Worm (Caenorhabditis elegans) whole organism, mixed stage, embryonic: Measurements from ENCODE around the gene B0507.3.

Experiments used
- ces-1 ChIP-seq: fragments of 150-350 bp; optimal IDR thresholded peaks from 2 replicates; lab custom pipeline; 2014; ENCODE audit warnings: missing biosample characterization, missing genetic modification reagents, missing genetic modification characterization
- ham-2 ChIP-seq: fragments of 200-800 bp; sonication (Bioruptor generic); optimal IDR thresholded peaks from 2 replicates; lab custom pipeline; 2018; ENCODE audit warnings: mild to moderate bottlenecking, missing genetic modification characterization, missing compliant biosample characterization
- mls-2 ChIP-seq: sonication (generic microtip); optimal IDR thresholded peaks from 2 replicates; lab custom pipeline; 2016; ENCODE audit warnings: mild to moderate bottlenecking, missing genetic modification characterization, moderate library complexity, missing compliant biosample characterization
- nhr-237 ChIP-seq: fragments of 150-350 bp; optimal IDR thresholded peaks from 2 replicates; lab custom pipeline; 2014; ENCODE audit warnings: missing biosample characterization, missing genetic modification characterization
- nhr-28 ChIP-seq: fragments of 150-350 bp; optimal IDR thresholded peaks from 2 replicates; lab custom pipeline; 2014; ENCODE audit warnings: missing biosample characterization, missing genetic modification characterization
- nhr-76 ChIP-seq: sonication (generic microtip); optimal IDR thresholded peaks from 2 replicates; lab custom pipeline; 2017; ENCODE audit warnings: missing biosample characterization, missing genetic modification characterization
- sptf-1 ChIP-seq: sonication (generic microtip); optimal IDR thresholded peaks from 2 replicates; lab custom pipeline; 2017; ENCODE audit warnings: mild to moderate bottlenecking, missing genetic modification characterization, moderate library complexity, missing compliant biosample characterization
- unc-39 ChIP-seq: fragments of 150-350 bp; optimal IDR thresholded peaks from 2 replicates; lab custom pipeline; 2014; ENCODE audit warnings: missing biosample characterization, missing genetic modification characterization
- unc-62 ChIP-seq: fragments of 150-350 bp; optimal IDR thresholded peaks from 2 replicates; lab custom pipeline; 2014; ENCODE audit warnings: missing biosample characterization, missing genetic modification reagents, missing genetic modification characterization
- zip-8 ChIP-seq: fragments of 150-350 bp; optimal IDR thresholded peaks from 2 replicates; lab custom pipeline; 2014; ENCODE audit warnings: missing biosample characterization, missing genetic modification characterization

ce11 chrV:8732934-8733333, 35.8 kb upstream of the B0507.3 start, which contains the start of gene ZC196.4:
- no peak for TF ChIP-seq unc-39 (tag; lab: Kevin White, UChicago)
- no peak for TF ChIP-seq zip-8 (tag; lab: Kevin White, UChicago)
- no peak for TF ChIP-seq ces-1 (GFP tag; lab: Kevin White, UChicago)
- no peak for TF ChIP-seq nhr-237 (tag; lab: Kevin White, UChicago)
- TF ChIP-seq unc-62, result no peak
- no peak for TF ChIP-seq ham-2 (GFP tag; lab: Kevin White, UChicago)
- TF ChIP-seq nhr-28 (tag; lab: Kevin White, UChicago), result no peak
- TF ChIP-seq nhr-76, result no peak
- TF ChIP-seq mls-2 (tag; lab: Kevin White, UChicago), result no peak
- no peak for TF ChIP-seq sptf-1 (tag; lab: Kevin White, UChicago)
